Fruit fly (Drosophila melanogaster) whole organism, embryonic: ENCODE measurements around the gene Erk7.

ENCODE experiments used
- Awh ChIP-seq: fragments of 200-800 bp; sonication (Bioruptor generic); IDR thresholded peaks from 2 replicates; pipeline ENCODE4, ENCODE4 v1.3.6; 2022; ENCODE audit warnings: missing biosample characterization, missing genetic modification characterization
- BEAF-32 ChIP-seq: fragments of 200-800 bp; sonication (Bioruptor generic); optimal IDR thresholded peaks from 3 replicates; lab custom pipeline; 2017; ENCODE audit warnings: missing biosample characterization, missing genetic modification characterization, mild to moderate bottlenecking, moderate library complexity, missing genetic modification reagents
- BtbVII ChIP-seq: fragments of 200-800 bp; sonication (Bioruptor generic); optimal IDR thresholded peaks from 3 replicates; lab custom pipeline; 2017; ENCODE audit warnings: missing biosample characterization, mild to moderate bottlenecking, missing genetic modification characterization
- CG10267 ChIP-seq: fragments of 200-800 bp; sonication (Bioruptor generic); optimal IDR thresholded peaks from 2 replicates; lab custom pipeline; 2018; ENCODE audit warnings: missing biosample characterization, mild to moderate bottlenecking, missing genetic modification characterization, moderate library complexity
- CG10543 ChIP-seq: fragments of 200-800 bp; sonication (Bioruptor generic); optimal IDR thresholded peaks from 3 replicates; lab custom pipeline; 2017; ENCODE audit warnings: missing biosample characterization, mild to moderate bottlenecking, missing genetic modification characterization, moderate library complexity
- CG1603 ChIP-seq: fragments of 200-800 bp; sonication (Bioruptor generic); optimal IDR thresholded peaks from 2 replicates; lab custom pipeline; 2019; ENCODE audit warnings: missing biosample characterization, mild to moderate bottlenecking, missing genetic modification characterization, moderate library complexity
- CG17829 ChIP-seq: fragments of 200-800 bp; optimal IDR thresholded peaks from 2 replicates; lab custom pipeline; 2019; ENCODE audit warnings: missing biosample characterization, mild to moderate bottlenecking, missing genetic modification characterization, moderate library complexity
- CG2116 ChIP-seq: fragments of 200-800 bp; sonication (Bioruptor generic); optimal IDR thresholded peaks from 3 replicates; lab custom pipeline; 2018; ENCODE audit warnings: missing biosample characterization, mild to moderate bottlenecking, missing genetic modification characterization
- CG33213 ChIP-seq: fragments of 200-800 bp; sonication (Bioruptor generic); optimal IDR thresholded peaks from 3 replicates; lab custom pipeline; 2016; ENCODE audit warnings: missing biosample characterization, missing genetic modification characterization
- CG34376 ChIP-seq: fragments of 200-800 bp; sonication (Bioruptor generic); optimal IDR thresholded peaks from 2 replicates; lab custom pipeline; 2018; ENCODE audit warnings: missing biosample characterization, mild to moderate bottlenecking, missing genetic modification characterization
- CG3838 ChIP-seq: fragments of 200-800 bp; sonication (Bioruptor generic); optimal IDR thresholded peaks from 3 replicates; lab custom pipeline; 2016; ENCODE audit warnings: missing biosample characterization, missing genetic modification characterization
- CG3995 ChIP-seq: fragments of 200-800 bp; sonication (Bioruptor generic); optimal IDR thresholded peaks from 3 replicates; lab custom pipeline; 2016; ENCODE audit warnings: missing biosample characterization, missing genetic modification characterization
- CG4360 ChIP-seq: fragments of 200-800 bp; sonication (Bioruptor generic); IDR thresholded peaks from 2 replicates; pipeline ENCODE4 v1.3.6; 2022; ENCODE audit warnings: missing biosample characterization, missing genetic modification characterization
- CG4404 ChIP-seq: fragments of 200-800 bp; sonication (Bioruptor generic); IDR thresholded peaks from 2 replicates; pipeline ENCODE4 v1.3.6; 2022; ENCODE audit warnings: missing biosample characterization, missing genetic modification characterization
- CG4617 ChIP-seq: fragments of 200-800 bp; sonication (Bioruptor generic); optimal IDR thresholded peaks from 3 replicates; lab custom pipeline; 2016; ENCODE audit warnings: missing biosample characterization, missing genetic modification characterization, borderline replicate concordance
- CG8290 ChIP-seq, 3 experiments: fragments of 200-800 bp; sonication (Bioruptor generic); optimal IDR thresholded peaks; 2 replicates each; lab custom pipeline; 2016 to 2019; ENCODE audit warnings: missing biosample characterization in 3 of 3, missing genetic modification characterization in 3 of 3, mild to moderate bottlenecking in 2 of 3, moderate library complexity in 1 of 3
- CG8765 ChIP-seq: fragments of 200-800 bp; sonication (Bioruptor generic); IDR thresholded peaks from 2 replicates; pipeline ENCODE4 v1.3.6; 2022; ENCODE audit warnings: missing biosample characterization, missing genetic modification characterization
- CG8924 ChIP-seq: fragments of 200-800 bp; optimal IDR thresholded peaks from 3 replicates; lab custom pipeline; 2019; ENCODE audit warnings: missing biosample characterization, mild to moderate bottlenecking, missing genetic modification characterization, moderate library complexity
- CG9797 ChIP-seq: fragments of 200-800 bp; sonication (Bioruptor generic); optimal IDR thresholded peaks from 3 replicates; lab custom pipeline; 2018; ENCODE audit warnings: missing biosample characterization, mild to moderate bottlenecking, missing genetic modification characterization
- D19A ChIP-seq: fragments of 200-800 bp; optimal IDR thresholded peaks from 3 replicates; lab custom pipeline; 2019; ENCODE audit warnings: missing biosample characterization, mild to moderate bottlenecking, missing genetic modification characterization, moderate library complexity
- Dp ChIP-seq: fragments of 200-800 bp; sonication (Bioruptor generic); optimal IDR thresholded peaks from 2 replicates; lab custom pipeline; 2018; ENCODE audit warnings: missing biosample characterization, mild to moderate bottlenecking, missing genetic modification characterization, moderate library complexity
- E2f2 ChIP-seq: fragments of 200-800 bp; sonication (Bioruptor generic); IDR thresholded peaks from 2 replicates; pipeline ENCODE4 v1.3.6; 2022; ENCODE audit warnings: missing biosample characterization, missing genetic modification characterization
- Elba2 ChIP-seq: fragments of 200-800 bp; sonication (Bioruptor generic); optimal IDR thresholded peaks from 3 replicates; lab custom pipeline; 2016; ENCODE audit warnings: missing biosample characterization, missing genetic modification characterization
- GATAe ChIP-seq: fragments of 200-800 bp; sonication (Bioruptor generic); conservative IDR thresholded peaks from 2 replicates; pipeline ENCODE4 v1.3.6; 2022; ENCODE audit warnings: missing biosample characterization, missing genetic modification characterization
- HmgZ ChIP-seq: fragments of 200-800 bp; sonication (Bioruptor generic); optimal IDR thresholded peaks from 2 replicates; lab custom pipeline; 2018; ENCODE audit warnings: missing biosample characterization, mild to moderate bottlenecking, missing genetic modification characterization
- Hr3 ChIP-seq: fragments of 200-800 bp; sonication (Bioruptor generic); optimal IDR thresholded peaks from 3 replicates; lab custom pipeline; 2016; ENCODE audit warnings: missing biosample characterization, missing genetic modification characterization
- Lim3 ChIP-seq: fragments of 200-800 bp; sonication (Bioruptor generic); IDR thresholded peaks from 2 replicates; pipeline ENCODE4 v1.3.6; 2022; ENCODE audit warnings: missing biosample characterization, missing genetic modification characterization
- MBD-R2 ChIP-seq: fragments of 200-800 bp; sonication (Bioruptor generic); IDR thresholded peaks from 2 replicates; pipeline ENCODE4 v1.3.6; 2022; ENCODE audit warnings: missing biosample characterization, missing genetic modification characterization
- MESR4 ChIP-seq: fragments of 200-800 bp; sonication (Bioruptor generic); optimal IDR thresholded peaks from 2 replicates; lab custom pipeline; 2018; ENCODE audit warnings: missing biosample characterization, mild to moderate bottlenecking, missing genetic modification characterization, moderate library complexity
- NFAT ChIP-seq: fragments of 200-800 bp; sonication (Bioruptor generic); IDR thresholded peaks from 2 replicates; pipeline ENCODE4 v1.3.6; 2022; ENCODE audit warnings: missing biosample characterization, missing genetic modification characterization
- Nf-YC ChIP-seq: fragments of 200-800 bp; optimal IDR thresholded peaks from 3 replicates; lab custom pipeline; 2019; ENCODE audit warnings: missing biosample characterization, mild to moderate bottlenecking, missing genetic modification characterization, moderate library complexity
- Taf1 ChIP-seq: fragments of 200-800 bp; sonication (Bioruptor generic); IDR thresholded peaks from 2 replicates; pipeline ENCODE4 v1.3.6; 2022; ENCODE audit warnings: missing biosample characterization, missing genetic modification characterization
- YL-1 ChIP-seq: fragments of 200-800 bp; sonication (Bioruptor generic); optimal IDR thresholded peaks from 3 replicates; lab custom pipeline; 2017; ENCODE audit warnings: missing biosample characterization, mild to moderate bottlenecking, missing genetic modification characterization
- ato ChIP-seq: fragments of 200-800 bp; sonication (Bioruptor generic); IDR thresholded peaks from 2 replicates; pipeline ENCODE4 v1.3.6; 2022; ENCODE audit warnings: missing biosample characterization, missing genetic modification characterization; ENCODE audit not compliant: partially characterized antibody
- cg ChIP-seq: fragments of 200-800 bp; sonication (Bioruptor generic); optimal IDR thresholded peaks from 3 replicates; lab custom pipeline; 2019; ENCODE audit warnings: missing biosample characterization, mild to moderate bottlenecking, missing genetic modification characterization, moderate library complexity
- chinmo ChIP-seq: fragments of 200-800 bp; sonication (Bioruptor generic); IDR thresholded peaks from 4 replicates; pipeline ENCODE4 v1.3.6; 2022; ENCODE audit warnings: missing biosample characterization, missing genetic modification characterization; ENCODE audit not compliant: partially characterized antibody
- crol ChIP-seq: fragments of 200-800 bp; sonication (Bioruptor generic); IDR thresholded peaks from 2 replicates; pipeline ENCODE4 v1.3.6; 2022; ENCODE audit warnings: missing biosample characterization, missing genetic modification characterization
- hkb ChIP-seq, 2 experiments: fragments of 200-800 bp in 1 of 2; fragments of >200 bp in 1 of 2; sonication (Bioruptor generic) in 1 of 2; IDR thresholded peaks in 1 of 2; optimal IDR thresholded peaks in 1 of 2; 2 replicates each; pipeline versions ENCODE4 v1.3.6 to Lab custom; 2017 to 2022; ENCODE audit warnings: missing biosample characterization in 1 of 2, missing genetic modification characterization in 1 of 2
- jigr1 ChIP-seq: fragments of 200-800 bp; sonication (Bioruptor generic); IDR thresholded peaks from 3 replicates; pipeline ENCODE4 v1.3.6; 2022; ENCODE audit warnings: missing biosample characterization, missing genetic modification characterization
- kah ChIP-seq: fragments of 200-800 bp; sonication (Bioruptor generic); optimal IDR thresholded peaks from 2 replicates; lab custom pipeline; 2018; ENCODE audit warnings: missing biosample characterization, mild to moderate bottlenecking, missing genetic modification characterization
- nerfin-1 ChIP-seq: fragments of 200-800 bp; sonication (Bioruptor generic); optimal IDR thresholded peaks from 3 replicates; lab custom pipeline; 2019; ENCODE audit warnings: missing biosample characterization, mild to moderate bottlenecking, missing genetic modification characterization, moderate library complexity
- repo ChIP-seq: fragments of 200-800 bp; sonication (Bioruptor generic); optimal IDR thresholded peaks from 2 replicates; lab custom pipeline; 2016; ENCODE audit warnings: missing biosample characterization, missing genetic modification characterization
- sd ChIP-seq: fragments of 200-800 bp; sonication (Bioruptor generic); optimal IDR thresholded peaks from 3 replicates; lab custom pipeline; 2018; ENCODE audit warnings: missing biosample characterization, mild to moderate bottlenecking, missing genetic modification characterization, moderate library complexity
- sens ChIP-seq: fragments of 200-800 bp; sonication (Bioruptor generic); peaks from one replicate; lab custom pipeline; 2016; ENCODE audit warnings: missing biosample characterization, missing genetic modification characterization
- sqz ChIP-seq: fragments of 200-800 bp; sonication (Bioruptor generic); optimal IDR thresholded peaks from 3 replicates; lab custom pipeline; 2018; ENCODE audit warnings: missing biosample characterization, mild to moderate bottlenecking, missing genetic modification characterization
- stwl ChIP-seq: fragments of 200-800 bp; sonication (Bioruptor generic); optimal IDR thresholded peaks from 3 replicates; lab custom pipeline; 2018; ENCODE audit warnings: missing biosample characterization, mild to moderate bottlenecking, missing genetic modification characterization, moderate library complexity
- unc-4 ChIP-seq: fragments of 200-800 bp; sonication (Bioruptor generic); IDR thresholded peaks from 2 replicates; pipeline ENCODE4 v1.3.6; 2022; ENCODE audit warnings: missing biosample characterization, missing genetic modification characterization; ENCODE audit not compliant: partially characterized antibody
- zen ChIP-seq: fragments of 200-800 bp; sonication (Bioruptor generic); optimal IDR thresholded peaks from 3 replicates; lab custom pipeline; 2018; ENCODE audit warnings: missing biosample characterization, mild to moderate bottlenecking, missing genetic modification characterization, moderate library complexity

The Erk7 gene

dm6 chrX:9250161-9250831, 17.2 kb downstream of the Erk7 start, which contains the start of gene CG17754:
Gene CG17754 (plus strand): TSS chrX:9250420.
- TF ChIP-seq CG9797 (GFP tag; lab: Kevin White, UChicago) (peak; percentile 78), CG4617 (GFP tag; lab: Kevin White, UChicago) (peak; percentile 16), HmgZ (peak; percentile 2), CG4360 (GFP tag; lab: Robert Waterston, UW) (no peak), zen (tag; lab: Kevin White, UChicago) (no peak), repo (no peak), cg (GFP tag; lab: Kevin White, UChicago) (peak; percentile 43), kah (GFP tag; lab: Kevin White, UChicago) (no peak), NFAT (GFP tag; lab: Robert Waterston, UW) (no peak), stwl (tag; lab: Kevin White, UChicago) (peak; percentile 77), BtbVII (GFP tag; lab: Kevin White, UChicago) (no peak), unc-4 (GFP tag; lab: Robert Waterston, UW) (0 out of 2 replicates have a peak, but pooled peaks have one; percentile 28), Elba2 (GFP tag; lab: Kevin White, UChicago) (peak; percentile 19), CG4404 (GFP tag; lab: Robert Waterston, UW) (no peak), Nf-YC (tag; lab: Kevin White, UChicago) (peak; percentile 16), Dp (peak; percentile 33), YL-1 (GFP tag; lab: Kevin White, UChicago) (peak; percentile 32), CG10267 (tag; lab: Kevin White, UChicago) (peak; percentile 14), MESR4 (GFP tag; lab: Kevin White, UChicago) (peak; percentile 50), GATAe (GFP tag; lab: Robert Waterston, UW) (no peak), BEAF-32 (GFP tag; lab: Kevin White, UChicago) (peak; percentile 31), CG17829 (tag; lab: Kevin White, UChicago) (peak; percentile 0), jigr1 (no peak), CG34376 (GFP tag; lab: Kevin White, UChicago) (no peak), Taf1 (GFP tag; lab: Robert Waterston, UW) (no peak), CG8290 (GFP tag; optimal IDR thresholded peaks at IDR 0.05; lab: Kevin White, UChicago) (peak; percentile 9), CG8290 (tag; optimal IDR thresholded peaks at IDR 0.05; lab: Kevin White, UChicago) (no peak), crol (GFP tag; lab: Robert Waterston, UW) (peak; percentile 35; the same call in 1 of the 2 replicates), Lim3 (GFP tag; lab: Robert Waterston, UW) (no peak), CG3838 (no peak), sd (tag; lab: Kevin White, UChicago) (peak; percentile 85), CG3995 (no peak), CG1603 (tag; lab: Kevin White, UChicago) (peak; percentile 8), E2f2 (GFP tag; lab: Robert Waterston, UW) (peak; percentile 57), CG8924 (tag; lab: Kevin White, UChicago) (peak; percentile 34), CG33213 (GFP tag; lab: Kevin White, UChicago) (peak; percentile 35), CG8765 (no peak), hkb (optimal IDR thresholded peaks at IDR 0.05; lab: Kevin White, UChicago) (no peak), hkb (GFP tag; IDR thresholded peaks at IDR 0.05; lab: Robert Waterston, UW) (no peak), MBD-R2 (GFP tag; lab: Robert Waterston, UW) (peak; percentile 87), sens (GFP tag; lab: Kevin White, UChicago) (peak; percentile 6), ato (GFP tag; lab: Robert Waterston, UW) (no peak), sqz (peak; percentile 52), CG2116 (GFP tag; lab: Kevin White, UChicago) (peak; percentile 27), chinmo (GFP tag; lab: Robert Waterston, UW) (0 out of 4 replicates have a peak, but pooled peaks have one; percentile 47), nerfin-1 (tag; lab: Kevin White, UChicago) (peak; percentile 83), D19A (tag; lab: Kevin White, UChicago) (no peak), Awh (GFP tag; lab: Robert Waterston, UW) (no peak), Hr3 (GFP tag; lab: Kevin White, UChicago) (no peak), CG10543 (GFP tag; lab: Kevin White, UChicago) (no peak)
